Fruit fly (Drosophila melanogaster) whole organism: Measurements from ENCODE around the gene CG34138.

Experiments used
- CG8478 ChIP-seq: fragments of >200 bp; optimal IDR thresholded peaks from 2 replicates; lab custom pipeline; 2018; ENCODE audit warnings: inconsistent platforms
- Dll ChIP-seq: fragments of >200 bp; optimal IDR thresholded peaks from 2 replicates; lab custom pipeline; 2017
- EcR ChIP-seq, 2 experiments: fragments of >200 bp; optimal IDR thresholded peaks; 2 replicates each; lab custom pipeline; 2017; ENCODE audit warnings: missing biosample characterization in 2 of 2, missing genetic modification characterization in 2 of 2, missing genetic modification reagents in 2 of 2
- pan ChIP-seq: fragments of >200 bp; optimal IDR thresholded peaks from 2 replicates; lab custom pipeline; 2017
- psq ChIP-seq: fragments of >200 bp; optimal IDR thresholded peaks from 2 replicates; lab custom pipeline; 2017
- usp ChIP-seq: fragments of >200 bp; optimal IDR thresholded peaks from 2 replicates; lab custom pipeline; 2017; ENCODE audit warnings: missing biosample characterization, missing genetic modification characterization, mixed read lengths

dm6 chr3R:19644094-19644900 is 9.5 kb downstream of the CG34138 start, which contains the start of gene Vha13:
- TF ChIP-seq usp (GFP tag; lab: Kevin White, UChicago) (no peak), CG8478 (lab: Kevin White, UChicago) (no peak), EcR (GFP tag; optimal IDR thresholded peaks at IDR 0.05; lab: Kevin White, UChicago) (no peak), psq (lab: Kevin White, UChicago) (no peak), pan (no peak), Dll (lab: Kevin White, UChicago) (no peak)
